Worm (Caenorhabditis elegans) whole organism, L3 larva: Measurements from ENCODE around the gene gcy-22.

ENCODE experiments used
- R02D3.7 ChIP-seq: fragments of 150-350 bp; optimal IDR thresholded peaks from 2 replicates; lab custom pipeline; 2014; ENCODE audit warnings: missing biosample characterization, missing genetic modification characterization
- ZK546.5 ChIP-seq: sonication (generic microtip); optimal IDR thresholded peaks from 2 replicates; lab custom pipeline; 2017; ENCODE audit warnings: missing biosample characterization, missing genetic modification characterization
- aly-2 ChIP-seq: fragments of 150-350 bp; optimal IDR thresholded peaks from 2 replicates; lab custom pipeline; 2014; ENCODE audit warnings: missing biosample characterization, missing genetic modification characterization
- ceh-82 ChIP-seq: fragments of 150-350 bp; optimal IDR thresholded peaks from 2 replicates; lab custom pipeline; 2014; ENCODE audit warnings: missing biosample characterization, missing genetic modification characterization
- ceh-9 ChIP-seq: sonication (generic microtip); optimal IDR thresholded peaks from 2 replicates; lab custom pipeline; 2018; ENCODE audit warnings: missing biosample characterization, missing genetic modification characterization
- egl-27 ChIP-seq: sonication (generic microtip); optimal IDR thresholded peaks from 4 replicates; lab custom pipeline; 2017; ENCODE audit warnings: missing biosample characterization, missing genetic modification reagents, missing genetic modification characterization
- eor-1 ChIP-seq, 2 experiments: fragments of 150-350 bp; optimal IDR thresholded peaks; 2 replicates each; lab custom pipeline; 2014 to 2018; ENCODE audit warnings: missing biosample characterization in 2 of 2, missing genetic modification characterization in 2 of 2
- lin-15B ChIP-seq: fragments of 150-350 bp; optimal IDR thresholded peaks from 2 replicates; lab custom pipeline; 2014; ENCODE audit warnings: missing biosample characterization, missing genetic modification characterization
- nfya-1 ChIP-seq: sonication (generic microtip); optimal IDR thresholded peaks from 2 replicates; lab custom pipeline; 2017; ENCODE audit warnings: missing genetic modification characterization, mild to moderate bottlenecking, missing compliant biosample characterization, antibody characterized with exemption, moderate library complexity; ENCODE audit not compliant: insufficient read depth
- nhr-25 ChIP-seq: sonication (generic microtip); optimal IDR thresholded peaks from 2 replicates; lab custom pipeline; 2017; ENCODE audit warnings: missing biosample characterization, missing genetic modification characterization
- nhr-28 ChIP-seq: fragments of 150-350 bp; optimal IDR thresholded peaks from 2 replicates; lab custom pipeline; 2014; ENCODE audit warnings: missing biosample characterization, missing genetic modification characterization
- pha-4 ChIP-seq: fragments of 150-350 bp; optimal IDR thresholded peaks from 2 replicates; lab custom pipeline; 2014; ENCODE audit warnings: missing biosample characterization, missing genetic modification reagents, missing genetic modification characterization
- pqm-1 ChIP-seq: fragments of 150-350 bp; optimal IDR thresholded peaks from 2 replicates; lab custom pipeline; 2017; ENCODE audit warnings: missing biosample characterization, missing genetic modification characterization, inconsistent platforms
- ztf-11 ChIP-seq: fragments of 150-350 bp; optimal IDR thresholded peaks from 2 replicates; lab custom pipeline; 2014; ENCODE audit warnings: missing biosample characterization, missing genetic modification characterization

- TF ChIP-seq nhr-28 (tag; lab: Kevin White, UChicago) (no peak), ztf-11 (tag; lab: Kevin White, UChicago) (no peak), ZK546.5 (tag; lab: Kevin White, UChicago) (no peak), pha-4 (tag; lab: Kevin White, UChicago) (no peak), aly-2 (tag; lab: Kevin White, UChicago) (no peak), nfya-1 (tag; lab: Kevin White, UChicago) (no peak), eor-1 (tag; optimal IDR thresholded peaks at IDR 0.05; lab: Kevin White, UChicago) (no peak), R02D3.7 (tag; lab: Kevin White, UChicago) (no peak), lin-15B (no peak), nhr-25 (tag; lab: Kevin White, UChicago) (no peak), ceh-9 (tag; lab: Kevin White, UChicago) (no peak), egl-27 (tag; lab: Kevin White, UChicago) (no peak), pqm-1 (no peak), ceh-82 (tag; lab: Kevin White, UChicago) (no peak)
These were observed 53.2 kb downstream of the gcy-22 start for ce11 chrV:20771702-20772101.
